Worm (Caenorhabditis elegans) whole organism, late embryonic: Measurements from ENCODE around the gene sir-2.3.

Experiments used
- nhr-11 ChIP-seq: fragments of 150-350 bp; optimal IDR thresholded peaks from 2 replicates; lab custom pipeline; 2014; ENCODE audit warnings: missing biosample characterization, missing genetic modification characterization
- pqm-1 ChIP-seq: sonication (generic microtip); optimal IDR thresholded peaks from 2 replicates; lab custom pipeline; 2016; ENCODE audit warnings: missing genetic modification characterization, missing compliant biosample characterization

DNA sequence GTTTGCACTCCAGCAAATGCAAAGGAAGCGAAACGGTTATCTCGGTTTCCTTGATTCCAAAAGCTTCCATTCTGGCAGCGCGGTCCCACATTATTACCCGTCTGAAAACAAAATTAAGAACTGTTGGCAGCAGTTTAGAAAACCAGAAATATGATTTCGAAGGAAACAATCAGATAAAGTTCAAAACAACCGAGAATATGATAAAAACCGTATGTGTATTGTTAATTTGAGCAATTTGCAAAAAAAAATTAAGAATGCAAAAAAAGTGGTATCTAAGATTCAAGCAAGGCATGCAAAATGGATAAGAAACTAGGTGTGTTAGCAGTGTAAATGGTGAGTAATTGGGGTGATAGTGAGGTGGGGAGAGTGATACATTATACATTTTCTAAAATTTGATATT is 42.8 kb upstream of the sir-2.3 start, which contains the start of gene R04D3.4:
- TF ChIP-seq nhr-11 (tag; lab: Kevin White, UChicago): no peak
- TF ChIP-seq pqm-1 (tag; lab: Kevin White, UChicago): no peak
